Fruit fly (Drosophila melanogaster) whole organism, embryonic: ENCODE results near the gene Tim17b1.

ENCODE experiments used
- ATbp ChIP-seq: fragments of 200-800 bp; sonication (Bioruptor generic); optimal IDR thresholded peaks from 2 replicates; lab custom pipeline; 2017; ENCODE audit warnings: missing biosample characterization, mild to moderate bottlenecking, missing genetic modification characterization, missing genetic modification reagents
- Bdp1 ChIP-seq: fragments of 200-800 bp; sonication (Bioruptor generic); optimal IDR thresholded peaks from 3 replicates; lab custom pipeline; 2016; ENCODE audit warnings: missing biosample characterization, missing genetic modification characterization
- Bgb ChIP-seq: fragments of 200-800 bp; sonication (Bioruptor generic); IDR thresholded peaks from 2 replicates; pipeline ENCODE4 v1.3.6; 2022; ENCODE audit warnings: missing biosample characterization, missing genetic modification characterization; ENCODE audit not compliant: partially characterized antibody
- CG10147 ChIP-seq: fragments of 200-800 bp; sonication (Bioruptor generic); optimal IDR thresholded peaks from 2 replicates; lab custom pipeline; 2019; ENCODE audit warnings: missing biosample characterization, mild to moderate bottlenecking, missing genetic modification characterization, moderate library complexity
- CG11695 ChIP-seq: fragments of 200-800 bp; sonication (Bioruptor generic); IDR thresholded peaks from 3 replicates; pipeline ENCODE4 v1.3.6; 2022; ENCODE audit warnings: missing biosample characterization, missing genetic modification characterization
- CG12071 ChIP-seq: fragments of 200-800 bp; sonication (Bioruptor generic); optimal IDR thresholded peaks from 3 replicates; lab custom pipeline; 2018; ENCODE audit warnings: missing biosample characterization, mild to moderate bottlenecking, missing genetic modification characterization
- CG12299 ChIP-seq: fragments of 200-800 bp; sonication (Bioruptor generic); optimal IDR thresholded peaks from 2 replicates; lab custom pipeline; 2018; ENCODE audit warnings: missing biosample characterization, mild to moderate bottlenecking, missing genetic modification characterization
- CG12942 ChIP-seq: fragments of 200-800 bp; sonication (Bioruptor generic); optimal IDR thresholded peaks from 3 replicates; lab custom pipeline; 2016; ENCODE audit warnings: missing biosample characterization, missing genetic modification characterization
- CG15011 ChIP-seq: fragments of 200-800 bp; sonication (Bioruptor generic); optimal IDR thresholded peaks from 3 replicates; lab custom pipeline; 2018; ENCODE audit warnings: missing biosample characterization, mild to moderate bottlenecking, missing genetic modification characterization
- CG1602 ChIP-seq: fragments of 200-800 bp; sonication (Bioruptor generic); optimal IDR thresholded peaks from 3 replicates; lab custom pipeline; 2016; ENCODE audit warnings: missing biosample characterization, missing genetic modification characterization
- CG17359 ChIP-seq: fragments of 200-800 bp; sonication (Bioruptor generic); optimal IDR thresholded peaks from 3 replicates; lab custom pipeline; 2018; ENCODE audit warnings: missing biosample characterization, mild to moderate bottlenecking, missing genetic modification characterization, moderate library complexity
- CG18476 ChIP-seq: fragments of 200-800 bp; sonication (Bioruptor generic); optimal IDR thresholded peaks from 2 replicates; lab custom pipeline; 2016; ENCODE audit warnings: missing biosample characterization, mild to moderate bottlenecking, missing genetic modification characterization
- CG2116 ChIP-seq: fragments of 200-800 bp; sonication (Bioruptor generic); optimal IDR thresholded peaks from 3 replicates; lab custom pipeline; 2018; ENCODE audit warnings: missing biosample characterization, mild to moderate bottlenecking, missing genetic modification characterization
- CG2678 ChIP-seq: fragments of 200-800 bp; sonication (Bioruptor generic); optimal IDR thresholded peaks from 3 replicates; lab custom pipeline; 2019; ENCODE audit warnings: missing biosample characterization, mild to moderate bottlenecking, missing genetic modification characterization, moderate library complexity
- CG2875 ChIP-seq: fragments of 200-800 bp; sonication (Bioruptor generic); optimal IDR thresholded peaks from 2 replicates; lab custom pipeline; 2017; ENCODE audit warnings: missing biosample characterization, mild to moderate bottlenecking, missing genetic modification characterization, missing genetic modification reagents
- CG4617 ChIP-seq: fragments of 200-800 bp; sonication (Bioruptor generic); optimal IDR thresholded peaks from 3 replicates; lab custom pipeline; 2016; ENCODE audit warnings: missing biosample characterization, missing genetic modification characterization, borderline replicate concordance
- CG4730 ChIP-seq: fragments of 200-800 bp; sonication (Bioruptor generic); IDR thresholded peaks from 2 replicates; pipeline ENCODE4 v1.3.6; 2022; ENCODE audit warnings: missing biosample characterization, missing genetic modification characterization
- CG4854 ChIP-seq: fragments of 200-800 bp; sonication (Bioruptor generic); optimal IDR thresholded peaks from 2 replicates; lab custom pipeline; 2016; ENCODE audit warnings: missing biosample characterization, missing genetic modification characterization, inconsistent platforms
- CG6854 ChIP-seq: fragments of 200-800 bp; sonication (Bioruptor generic); optimal IDR thresholded peaks from 3 replicates; lab custom pipeline; 2017; ENCODE audit warnings: missing biosample characterization, mild to moderate bottlenecking, missing genetic modification characterization
- CG7786 ChIP-seq: fragments of 200-800 bp; sonication (Bioruptor generic); optimal IDR thresholded peaks from 2 replicates; lab custom pipeline; 2016; ENCODE audit warnings: missing biosample characterization, missing genetic modification characterization
- CG7928 ChIP-seq: fragments of 200-800 bp; sonication (Bioruptor generic); optimal IDR thresholded peaks from 2 replicates; lab custom pipeline; 2017; ENCODE audit warnings: missing biosample characterization, mild to moderate bottlenecking, missing genetic modification characterization
- CG7987 ChIP-seq: fragments of 200-800 bp; sonication (Bioruptor generic); optimal IDR thresholded peaks from 2 replicates; lab custom pipeline; 2018; ENCODE audit warnings: missing biosample characterization, mild to moderate bottlenecking, missing genetic modification characterization, moderate library complexity
- CG8388 ChIP-seq: fragments of 200-800 bp; sonication (Bioruptor generic); optimal IDR thresholded peaks from 2 replicates; lab custom pipeline; 2019; ENCODE audit warnings: missing biosample characterization, mild to moderate bottlenecking, missing genetic modification characterization, moderate library complexity
- CG9876 ChIP-seq: fragments of 200-800 bp; sonication (Bioruptor generic); optimal IDR thresholded peaks from 2 replicates; lab custom pipeline; 2016; ENCODE audit warnings: missing biosample characterization, missing genetic modification characterization
- CoRest ChIP-seq: fragments of 200-800 bp; sonication (Bioruptor generic); optimal IDR thresholded peaks from 3 replicates; lab custom pipeline; 2018; ENCODE audit warnings: missing biosample characterization, mild to moderate bottlenecking, missing genetic modification characterization, moderate library complexity
- CrebB ChIP-seq: fragments of 200-800 bp; sonication (Bioruptor generic); optimal IDR thresholded peaks from 3 replicates; lab custom pipeline; 2018; ENCODE audit warnings: missing biosample characterization, mild to moderate bottlenecking, missing genetic modification characterization
- Deaf1 ChIP-seq: fragments of 200-800 bp; optimal IDR thresholded peaks from 3 replicates; lab custom pipeline; 2019; ENCODE audit warnings: missing biosample characterization, mild to moderate bottlenecking, missing genetic modification characterization, moderate library complexity
- HHEX ChIP-seq: fragments of 200-800 bp; sonication (Bioruptor generic); optimal IDR thresholded peaks from 3 replicates; lab custom pipeline; 2017; ENCODE audit warnings: missing biosample characterization, mild to moderate bottlenecking, missing genetic modification characterization, missing genetic modification reagents
- Max ChIP-seq: fragments of 200-800 bp; sonication (Bioruptor generic); optimal IDR thresholded peaks from 2 replicates; lab custom pipeline; 2016; ENCODE audit warnings: missing biosample characterization, mild to moderate bottlenecking, missing genetic modification characterization
- PHDP ChIP-seq: fragments of 200-800 bp; sonication (Bioruptor generic); optimal IDR thresholded peaks from 3 replicates; lab custom pipeline; 2018; ENCODE audit warnings: missing biosample characterization, mild to moderate bottlenecking, missing genetic modification characterization, moderate library complexity
- Rfx ChIP-seq: fragments of 200-800 bp; sonication (Bioruptor generic); IDR thresholded peaks from 2 replicates; pipeline ENCODE4 v1.3.6; 2022; ENCODE audit warnings: missing biosample characterization, missing genetic modification characterization
- Spps ChIP-seq: fragments of 200-800 bp; sonication (Bioruptor generic); optimal IDR thresholded peaks from 2 replicates; lab custom pipeline; 2018; ENCODE audit warnings: missing biosample characterization, mild to moderate bottlenecking, missing genetic modification characterization
- Trl ChIP-seq, 3 experiments: fragments of >200 bp in 2 of 3; fragments of 200-800 bp in 1 of 3; sonication (Bioruptor generic) in 1 of 3; optimal IDR thresholded peaks; 2 replicates in 1 of 3; 3 replicates in 2 of 3; lab custom pipeline; 2016 to 2017; ENCODE audit warnings: missing biosample characterization in 1 of 3, missing genetic modification characterization in 1 of 3
- Xrp1 ChIP-seq: fragments of 200-800 bp; sonication (Bioruptor generic); IDR thresholded peaks from 2 replicates; pipeline ENCODE4 v1.3.6; 2022; ENCODE audit warnings: missing biosample characterization, missing genetic modification characterization
- ab ChIP-seq: fragments of 200-800 bp; sonication (Bioruptor generic); optimal IDR thresholded peaks from 2 replicates; lab custom pipeline; 2016; ENCODE audit warnings: missing biosample characterization, missing genetic modification characterization
- abd-A ChIP-seq: fragments of 200-800 bp; sonication (Bioruptor generic); optimal IDR thresholded peaks from 3 replicates; lab custom pipeline; 2019; ENCODE audit warnings: missing biosample characterization, mild to moderate bottlenecking, missing genetic modification characterization, moderate library complexity
- bsh ChIP-seq, 2 experiments: fragments of 200-800 bp; sonication (Bioruptor generic); optimal IDR thresholded peaks; 2 replicates each; lab custom pipeline; 2017 to 2018; ENCODE audit warnings: mild to moderate bottlenecking in 2 of 2, missing biosample characterization in 2 of 2, missing genetic modification characterization in 2 of 2, moderate library complexity in 1 of 2
- exex ChIP-seq: fragments of 200-800 bp; sonication (Bioruptor generic); optimal IDR thresholded peaks from 4 replicates; lab custom pipeline; 2018; ENCODE audit warnings: missing biosample characterization, mild to moderate bottlenecking, missing genetic modification characterization, moderate library complexity
- fd96Cb ChIP-seq: fragments of 200-800 bp; sonication (Bioruptor generic); optimal IDR thresholded peaks from 2 replicates; lab custom pipeline; 2018; ENCODE audit warnings: missing biosample characterization, mild to moderate bottlenecking, missing genetic modification characterization, moderate library complexity
- insv ChIP-seq, 2 experiments: fragments of 200-800 bp; sonication (Bioruptor generic); optimal IDR thresholded peaks; 3 replicates each; lab custom pipeline; 2016 to 2018; ENCODE audit warnings: missing biosample characterization in 2 of 2, missing genetic modification characterization in 2 of 2
- lilli ChIP-seq: fragments of 200-800 bp; sonication (Bioruptor generic); optimal IDR thresholded peaks from 3 replicates; lab custom pipeline; 2016; ENCODE audit warnings: missing biosample characterization, missing genetic modification characterization
- lmd ChIP-seq: fragments of 200-800 bp; sonication (Bioruptor generic); IDR thresholded peaks from 2 replicates; pipeline ENCODE4 v1.3.6; 2022; ENCODE audit warnings: missing biosample characterization, missing genetic modification characterization
- pfk ChIP-seq: fragments of 200-800 bp; sonication (Bioruptor generic); optimal IDR thresholded peaks from 2 replicates; lab custom pipeline; 2018; ENCODE audit warnings: missing biosample characterization, mild to moderate bottlenecking, missing genetic modification characterization, moderate library complexity
- pho ChIP-seq: fragments of 200-800 bp; sonication (Bioruptor generic); optimal IDR thresholded peaks from 2 replicates; lab custom pipeline; 2016; ENCODE audit warnings: missing biosample characterization, missing genetic modification characterization
- row ChIP-seq: fragments of 200-800 bp; sonication (Bioruptor generic); IDR thresholded peaks from 3 replicates; pipeline ENCODE4 v1.3.6; 2022; ENCODE audit warnings: missing biosample characterization, missing genetic modification characterization
- sens ChIP-seq: fragments of 200-800 bp; sonication (Bioruptor generic); peaks from one replicate; lab custom pipeline; 2016; ENCODE audit warnings: missing biosample characterization, missing genetic modification characterization
- sens-2 ChIP-seq: fragments of 200-800 bp; sonication (Bioruptor generic); IDR thresholded peaks from 2 replicates; pipeline ENCODE4 v1.3.6; 2022; ENCODE audit warnings: missing biosample characterization, missing genetic modification characterization
- sima ChIP-seq: fragments of 200-800 bp; sonication (Bioruptor generic); optimal IDR thresholded peaks from 2 replicates; lab custom pipeline; 2016; ENCODE audit warnings: missing biosample characterization, missing genetic modification characterization
- trem ChIP-seq: fragments of 200-800 bp; optimal IDR thresholded peaks from 3 replicates; lab custom pipeline; 2019; ENCODE audit warnings: missing biosample characterization, mild to moderate bottlenecking, missing genetic modification characterization, moderate library complexity

Tim17b1 gene

dm6 chr3R:5319059-5319785 is 19.3 kb downstream of the Tim17b1 start (continued):
- TF ChIP-seq CG12071 (GFP tag; lab: Kevin White, UChicago) (peak; percentile 18), CG6854 (GFP tag; lab: Kevin White, UChicago) (peak; percentile 34), CrebB (tag; lab: Kevin White, UChicago) (peak; percentile 43), CG8388 (no peak), CG7928 (GFP tag; lab: Kevin White, UChicago) (no peak), row (GFP tag; lab: Robert Waterston, UW) (no peak), CoRest (tag; lab: Kevin White, UChicago) (peak; percentile 29), exex (tag; lab: Kevin White, UChicago) (peak; percentile 15), CG2875 (peak; percentile 68), ATbp (GFP tag; lab: Kevin White, UChicago) (peak; percentile 75), Xrp1 (peak; percentile 79), abd-A (no peak), Bgb (no peak), ab (no peak), trem (tag; lab: Kevin White, UChicago) (peak; percentile 30), CG4730 (no peak), CG2116 (GFP tag; lab: Kevin White, UChicago) (peak; percentile 19), fd96Cb (no peak), sens (peak; percentile 93), lmd (GFP tag; lab: Robert Waterston, UW) (no peak), CG4854 (GFP tag; lab: Kevin White, UChicago) (peak; percentile 22), pfk (no peak), sens-2 (GFP tag; lab: Robert Waterston, UW) (peak; percentile 36; the same call in 1 of the 2 replicates), PHDP (tag; lab: Kevin White, UChicago) (peak; percentile 51), bsh (GFP tag; optimal IDR thresholded peaks at IDR 0.05; lab: Kevin White, UChicago) (peak in 1 of 2 experiments; percentile 59), CG7987 (GFP tag; lab: Kevin White, UChicago) (peak; percentile 34), CG9876 (GFP tag; lab: Kevin White, UChicago) (no peak), lilli (GFP tag; lab: Kevin White, UChicago) (no peak), CG2678 (tag; lab: Kevin White, UChicago) (peak; percentile 64), Spps (tag; lab: Kevin White, UChicago) (peak; percentile 14), Max (GFP tag; lab: Kevin White, UChicago) (no peak), CG10147 (GFP tag; lab: Kevin White, UChicago) (no peak), Bdp1 (GFP tag; lab: Kevin White, UChicago) (peak; percentile 8), Deaf1 (tag; lab: Kevin White, UChicago) (no peak), CG12942 (no peak), CG4617 (GFP tag; lab: Kevin White, UChicago) (no peak), CG1602 (peak; percentile 24), sima (no peak), CG11695 (GFP tag; lab: Robert Waterston, UW) (no peak), CG17359 (peak; percentile 33), Rfx (GFP tag; lab: Robert Waterston, UW) (no peak), CG18476 (GFP tag; lab: Kevin White, UChicago) (peak; percentile 13), Trl (optimal IDR thresholded peaks at IDR 0.05; lab: Kevin White, UChicago) (no peak), Trl (GFP tag; optimal IDR thresholded peaks at IDR 0.05; lab: Kevin White, UChicago) (peak; percentile 47), HHEX (GFP tag; lab: Kevin White, UChicago) (peak; percentile 24), insv (GFP tag; optimal IDR thresholded peaks at IDR 0.05; lab: Kevin White, UChicago) (peak in 1 of 2 experiments; percentile 3), pho (GFP tag; lab: Kevin White, UChicago) (peak; percentile 21), CG12299 (tag; lab: Kevin White, UChicago) (peak; percentile 40), CG7786 (GFP tag; lab: Kevin White, UChicago) (no peak), CG15011 (GFP tag; lab: Kevin White, UChicago) (peak; percentile 33)
